Worm (Caenorhabditis elegans) whole organism, L4/young adult: Measurements from ENCODE around the gene F20B6.10.

Source experiments
- dao-5 ChIP-seq: sonication (generic microtip); optimal IDR thresholded peaks from 2 replicates; lab custom pipeline; 2016; ENCODE audit warnings: missing genotype, missing genetic modification characterization, moderate library complexity, missing compliant biosample characterization
- him-1 ChIP-seq: sonication (generic microtip); optimal IDR thresholded peaks from 2 replicates; lab custom pipeline; 2016; ENCODE audit warnings: missing genotype, missing genetic modification reagents, missing genetic modification characterization, missing compliant biosample characterization

- no peak for TF ChIP-seq him-1 (tag; lab: Kevin White, UChicago)
- TF ChIP-seq dao-5 (tag; lab: Kevin White, UChicago) = no peak
Observed at ce11 chrX:4218174-4218573, 1.2 kb upstream of the F20B6.10 start, which contains the start of gene W01H2.2.
